Worm (Caenorhabditis elegans) whole organism, early embryonic: Measurements from ENCODE around the gene sgcb-1.

ENCODE experiments used
- B0310.2 ChIP-seq: sonication (generic microtip); optimal IDR thresholded peaks from 2 replicates; lab custom pipeline; 2016; ENCODE audit warnings: mild to moderate bottlenecking, missing genetic modification characterization, missing compliant biosample characterization
- F13C5.2 ChIP-seq: sonication (generic microtip); optimal IDR thresholded peaks from 2 replicates; lab custom pipeline; 2017; ENCODE audit warnings: mild to moderate bottlenecking, missing genetic modification characterization, inconsistent platforms, missing compliant biosample characterization
- aly-1 ChIP-seq: sonication (generic microtip); optimal IDR thresholded peaks from 2 replicates; lab custom pipeline; 2016; ENCODE audit warnings: missing genetic modification characterization, missing compliant biosample characterization
- ama-1 ChIP-seq: fragments of 150-350 bp; optimal IDR thresholded peaks from 2 replicates; lab custom pipeline; 2014
- ceh-13 ChIP-seq: fragments of 200-800 bp; sonication (Bioruptor generic); optimal IDR thresholded peaks from 2 replicates; lab custom pipeline; 2018; ENCODE audit warnings: mild to moderate bottlenecking, missing genetic modification characterization, missing compliant biosample characterization
- ceh-36 ChIP-seq: sonication (generic microtip); optimal IDR thresholded peaks from 2 replicates; lab custom pipeline; 2016; ENCODE audit warnings: missing genetic modification characterization, inconsistent platforms, missing compliant biosample characterization
- ets-7 ChIP-seq: sonication (generic microtip); optimal IDR thresholded peaks from 2 replicates; lab custom pipeline; 2016; ENCODE audit warnings: missing genotype, missing genetic modification characterization, missing compliant biosample characterization
- flt-1 ChIP-seq: fragments of 200-800 bp; sonication (Bioruptor generic); IDR thresholded peaks from 2 replicates; pipeline ENCODE4 v1.3.6; 2022; ENCODE audit warnings: missing genetic modification characterization, missing compliant biosample characterization
- hmbx-1 ChIP-seq: sonication (generic microtip); optimal IDR thresholded peaks from 2 replicates; lab custom pipeline; 2016; ENCODE audit warnings: mild to moderate bottlenecking, missing genetic modification characterization, missing compliant biosample characterization
- hmg-4 ChIP-seq: fragments of 200-800 bp; sonication (Bioruptor generic); optimal IDR thresholded peaks from 2 replicates; lab custom pipeline; 2018; ENCODE audit warnings: mild to moderate bottlenecking, missing genetic modification characterization, missing compliant biosample characterization
- hnd-1 ChIP-seq: sonication (generic microtip); optimal IDR thresholded peaks from 2 replicates; lab custom pipeline; 2016; ENCODE audit warnings: missing genetic modification characterization, missing compliant biosample characterization
- scrt-1 ChIP-seq: fragments of 200-800 bp; sonication (Bioruptor generic); IDR thresholded peaks from 2 replicates; pipeline ENCODE4 v1.3.6; 2022; ENCODE audit warnings: missing genetic modification characterization, missing compliant biosample characterization
- sea-1 ChIP-seq: fragments of 200-800 bp; sonication (Bioruptor generic); conservative IDR thresholded peaks from 2 replicates; pipeline ENCODE4 v1.3.6; 2022; ENCODE audit warnings: missing genetic modification characterization, missing compliant biosample characterization
- tbx-11 ChIP-seq: fragments of 200-800 bp; sonication (Bioruptor generic); IDR thresholded peaks from 2 replicates; pipeline ENCODE4 v1.3.6; 2022; ENCODE audit warnings: missing genetic modification characterization, missing compliant biosample characterization
- tbx-37 ChIP-seq: fragments of 200-800 bp; sonication (Bioruptor generic); conservative IDR thresholded peaks from 2 replicates; pipeline ENCODE4 v1.3.6; 2022; ENCODE audit warnings: missing genetic modification reagents, missing genetic modification characterization, missing compliant biosample characterization
- tra-4 ChIP-seq: sonication (generic microtip); optimal IDR thresholded peaks from 2 replicates; lab custom pipeline; 2017; ENCODE audit warnings: missing genetic modification characterization, missing compliant biosample characterization

sgcb-1 gene

ce11 chrII:371549-371948, 45.4 kb downstream of the sgcb-1 start:
- TF ChIP-seq B0310.2 (tag; lab: Kevin White, UChicago) (no peak), scrt-1 (no peak), hmbx-1 (tag; lab: Kevin White, UChicago) (no peak), ama-1 (lab: Kevin White, UChicago) (no peak), hmg-4 (GFP tag; lab: Kevin White, UChicago) (no peak), tbx-11 (GFP tag; lab: Robert Waterston, UW) (no peak), aly-1 (tag; lab: Kevin White, UChicago) (no peak)

ce11 chrII:372235-372634, 46.1 kb downstream of the sgcb-1 start:
- TF ChIP-seq tra-4, result no peak
- no peak for TF ChIP-seq ceh-36 (tag; lab: Kevin White, UChicago)
- TF ChIP-seq hnd-1 (tag; lab: Kevin White, UChicago), result no peak
- TF ChIP-seq F13C5.2 (tag; lab: Kevin White, UChicago), result no peak
- no peak for TF ChIP-seq flt-1
- no peak for TF ChIP-seq aly-1 (tag; lab: Kevin White, UChicago)
- TF ChIP-seq hmbx-1 (tag; lab: Kevin White, UChicago), result no peak
- TF ChIP-seq ama-1 (lab: Kevin White, UChicago), result no peak
- no peak for TF ChIP-seq tbx-11 (GFP tag; lab: Robert Waterston, UW)
- TF ChIP-seq B0310.2 (tag; lab: Kevin White, UChicago), result no peak
- TF ChIP-seq ceh-13, result no peak
- TF ChIP-seq ets-7 (tag; lab: Kevin White, UChicago), result no peak

- TF ChIP-seq ama-1 (lab: Kevin White, UChicago) (no peak), flt-1 (no peak), B0310.2 (tag; lab: Kevin White, UChicago) (no peak), ceh-13 (no peak), tbx-37 (no peak), hmg-4 (GFP tag; lab: Kevin White, UChicago) (no peak), hnd-1 (tag; lab: Kevin White, UChicago) (no peak), sea-1 (no peak), F13C5.2 (tag; lab: Kevin White, UChicago) (no peak)
These were observed 48.9 kb downstream of the sgcb-1 start, which contains the start of gene C03H5.4 for ce11 chrII:374950-375349. C03H5.4 (plus strand) TSS chrII:375250.
